Worm (Caenorhabditis elegans) whole organism, mixed stage, embryonic: ENCODE measurements around the gene che-7.
A peak's percentile ranks its signal among the peaks of the same experiment; 100 is the strongest.

Source experiments
- M03D4.4 ChIP-seq: sonication (generic microtip); optimal IDR thresholded peaks from 2 replicates; lab custom pipeline; 2017; ENCODE audit warnings: mild to moderate bottlenecking, missing genetic modification characterization, missing compliant biosample characterization
- blmp-1 ChIP-seq: fragments of 150-350 bp; optimal IDR thresholded peaks from 2 replicates; lab custom pipeline; 2014; ENCODE audit warnings: missing biosample characterization, missing genetic modification characterization
- ceh-39 ChIP-seq: fragments of 150-350 bp; optimal IDR thresholded peaks from 2 replicates; lab custom pipeline; 2014; ENCODE audit warnings: missing biosample characterization, missing genetic modification characterization
- ceh-43 ChIP-seq: fragments of 200-800 bp; sonication (Bioruptor generic); optimal IDR thresholded peaks from 2 replicates; lab custom pipeline; 2018; ENCODE audit warnings: mild to moderate bottlenecking, missing genetic modification characterization, moderate library complexity, missing compliant biosample characterization
- ceh-83 ChIP-seq: fragments of 200-800 bp; sonication (Bioruptor generic); optimal IDR thresholded peaks from 2 replicates; lab custom pipeline; 2018; ENCODE audit warnings: mild to moderate bottlenecking, missing genetic modification characterization, missing compliant biosample characterization
- ces-1 ChIP-seq: fragments of 150-350 bp; optimal IDR thresholded peaks from 2 replicates; lab custom pipeline; 2014; ENCODE audit warnings: missing biosample characterization, missing genetic modification reagents, missing genetic modification characterization
- drap-1 ChIP-seq: fragments of 200-800 bp; sonication (Bioruptor generic); optimal IDR thresholded peaks from 3 replicates; lab custom pipeline; 2018; ENCODE audit warnings: mild to moderate bottlenecking, missing genetic modification characterization, missing compliant biosample characterization
- elt-1 ChIP-seq: sonication (generic microtip); optimal IDR thresholded peaks from 2 replicates; lab custom pipeline; 2017; ENCODE audit warnings: missing genetic modification characterization, mild to moderate bottlenecking, missing compliant biosample characterization, antibody characterized with exemption, moderate library complexity, borderline replicate concordance; ENCODE audit not compliant: insufficient read depth
- elt-3 ChIP-seq: fragments of 150-350 bp; optimal IDR thresholded peaks from 2 replicates; lab custom pipeline; 2014; ENCODE audit warnings: missing biosample characterization, missing genetic modification characterization
- flh-1 ChIP-seq: fragments of 200-800 bp; sonication (Bioruptor generic); optimal IDR thresholded peaks from 2 replicates; lab custom pipeline; 2018; ENCODE audit warnings: mild to moderate bottlenecking, missing genetic modification characterization, moderate library complexity, missing compliant biosample characterization
- ham-2 ChIP-seq: fragments of 200-800 bp; sonication (Bioruptor generic); optimal IDR thresholded peaks from 2 replicates; lab custom pipeline; 2018; ENCODE audit warnings: mild to moderate bottlenecking, missing genetic modification characterization, missing compliant biosample characterization
- hlh-1 ChIP-seq: fragments of 150-350 bp; optimal IDR thresholded peaks from 2 replicates; lab custom pipeline; 2014; ENCODE audit warnings: missing biosample characterization, missing genetic modification reagents, missing genetic modification characterization
- lin-13 ChIP-seq: fragments of 150-350 bp; optimal IDR thresholded peaks from 2 replicates; lab custom pipeline; 2014; ENCODE audit warnings: missing biosample characterization, missing genetic modification characterization
- lsy-2 ChIP-seq: fragments of 150-350 bp; optimal IDR thresholded peaks from 2 replicates; lab custom pipeline; 2014; ENCODE audit warnings: missing biosample characterization, missing genetic modification characterization
- mep-1 ChIP-seq: fragments of 150-350 bp; optimal IDR thresholded peaks from 2 replicates; lab custom pipeline; 2017; ENCODE audit warnings: missing biosample characterization, missing genetic modification reagents, missing genetic modification characterization, inconsistent platforms
- mls-2 ChIP-seq: sonication (generic microtip); optimal IDR thresholded peaks from 2 replicates; lab custom pipeline; 2016; ENCODE audit warnings: mild to moderate bottlenecking, missing genetic modification characterization, moderate library complexity, missing compliant biosample characterization
- nhr-12 ChIP-seq: fragments of 150-350 bp; optimal IDR thresholded peaks from 2 replicates; lab custom pipeline; 2014; ENCODE audit warnings: missing biosample characterization, missing genetic modification characterization
- nhr-2 ChIP-seq: fragments of 150-350 bp; optimal IDR thresholded peaks from 2 replicates; lab custom pipeline; 2014; ENCODE audit warnings: missing biosample characterization, missing genetic modification characterization
- nhr-237 ChIP-seq: fragments of 150-350 bp; optimal IDR thresholded peaks from 2 replicates; lab custom pipeline; 2014; ENCODE audit warnings: missing biosample characterization, missing genetic modification characterization
- nhr-28 ChIP-seq: fragments of 150-350 bp; optimal IDR thresholded peaks from 2 replicates; lab custom pipeline; 2014; ENCODE audit warnings: missing biosample characterization, missing genetic modification characterization
- nhr-76 ChIP-seq: sonication (generic microtip); optimal IDR thresholded peaks from 2 replicates; lab custom pipeline; 2017; ENCODE audit warnings: missing biosample characterization, missing genetic modification characterization
- pha-4 ChIP-seq: fragments of 150-350 bp; optimal IDR thresholded peaks from 2 replicates; lab custom pipeline; 2018; ENCODE audit warnings: missing biosample characterization, missing genetic modification reagents, missing genetic modification characterization
- snpc-4 ChIP-seq: fragments of 150-350 bp; optimal IDR thresholded peaks from 2 replicates; lab custom pipeline; 2014; ENCODE audit warnings: missing biosample characterization, missing genetic modification characterization
- sptf-1 ChIP-seq: sonication (generic microtip); optimal IDR thresholded peaks from 2 replicates; lab custom pipeline; 2017; ENCODE audit warnings: mild to moderate bottlenecking, missing genetic modification characterization, moderate library complexity, missing compliant biosample characterization
- tbx-8 ChIP-seq: fragments of 200-800 bp; sonication (Bioruptor generic); optimal IDR thresholded peaks from 2 replicates; lab custom pipeline; 2018; ENCODE audit warnings: mild to moderate bottlenecking, missing genetic modification characterization, moderate library complexity, missing compliant biosample characterization
- unc-120 ChIP-seq: sonication (generic microtip); optimal IDR thresholded peaks from 2 replicates; lab custom pipeline; 2017; ENCODE audit warnings: missing genetic modification characterization, missing compliant biosample characterization; ENCODE audit not compliant: poor library complexity, severe bottlenecking
- unc-62 ChIP-seq: fragments of 150-350 bp; optimal IDR thresholded peaks from 2 replicates; lab custom pipeline; 2014; ENCODE audit warnings: missing biosample characterization, missing genetic modification reagents, missing genetic modification characterization
- zip-8 ChIP-seq: fragments of 150-350 bp; optimal IDR thresholded peaks from 2 replicates; lab custom pipeline; 2014; ENCODE audit warnings: missing biosample characterization, missing genetic modification characterization

Gene che-7

DNA sequence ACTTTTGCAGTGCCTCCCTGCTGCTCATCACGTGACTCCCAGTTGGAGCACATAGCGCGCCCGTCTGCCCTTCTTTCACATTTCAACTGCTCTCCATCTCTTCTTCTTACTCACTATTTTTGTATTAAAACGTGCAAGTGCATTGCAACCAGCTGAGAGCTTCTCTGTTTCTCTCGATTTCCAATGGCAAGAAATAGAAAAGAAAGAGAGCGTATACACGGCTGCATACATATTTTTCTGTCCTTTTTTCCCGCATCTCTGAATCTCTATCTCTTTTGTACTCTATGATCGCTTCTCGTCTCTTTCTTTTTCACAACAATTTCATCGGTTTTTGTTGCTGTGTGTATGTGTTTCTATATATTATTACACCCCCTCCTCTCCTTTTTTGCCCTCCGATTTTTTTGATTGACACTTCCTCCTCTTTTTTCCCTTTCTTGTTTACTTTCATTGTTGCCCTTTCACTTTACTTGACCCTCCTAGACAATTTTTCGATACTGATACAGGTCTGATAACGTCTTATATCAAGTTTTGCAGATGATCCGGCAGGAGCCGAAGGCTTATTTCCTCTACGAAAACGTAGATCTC is 32.0 kb upstream of the che-7 start, which contains the start of gene Y97E10AR.1 (continued):
- peak; percentile 28 for TF ChIP-seq sptf-1
- TF ChIP-seq nhr-28 (tag; lab: Kevin White, UChicago): no peak
- TF ChIP-seq mls-2 (tag; lab: Kevin White, UChicago): peak; percentile 55
- TF ChIP-seq nhr-2 (tag; lab: Kevin White, UChicago): no peak
- no peak for TF ChIP-seq flh-1 (GFP tag; lab: Kevin White, UChicago)
- TF ChIP-seq blmp-1: peak; percentile 55
- no peak for TF ChIP-seq zip-8 (tag; lab: Kevin White, UChicago)
- TF ChIP-seq hlh-1 (tag; lab: Kevin White, UChicago): peak; percentile 85

- TF ChIP-seq unc-62 (GFP tag; lab: Kevin White, UChicago): no peak
- TF ChIP-seq hlh-1 (tag; lab: Kevin White, UChicago): peak; percentile 26
- TF ChIP-seq ceh-43 (GFP tag; lab: Kevin White, UChicago): no peak
Measured at ce11 chrV:7995878-7996277, 26.9 kb upstream of the che-7 start, which contains the start of gene Y97E10AR.2. TSS of gene Y97E10AR.2 (plus strand) at chrV:7996178.

- TF ChIP-seq hlh-1 (tag; lab: Kevin White, UChicago) (peak; percentile 53), pha-4 (tag; lab: Kevin White, UChicago) (no peak)
Measured at ce11 chrV:7995165-7995564, 26.2 kb upstream of the che-7 start.

- TF ChIP-seq ceh-39 (tag; lab: Kevin White, UChicago) (no peak), elt-3 (tag; lab: Kevin White, UChicago) (no peak), ceh-83 (GFP tag; lab: Kevin White, UChicago) (no peak), ham-2 (GFP tag; lab: Kevin White, UChicago) (no peak), sptf-1 (no peak), nhr-12 (tag; lab: Kevin White, UChicago) (no peak), ces-1 (GFP tag; lab: Kevin White, UChicago) (no peak), nhr-2 (tag; lab: Kevin White, UChicago) (no peak)
- TF ChIP-seq, all 35 proteins: peak for 0
Measured at ce11 chrV:7994570-7994969, 25.6 kb upstream of the che-7 start, which contains the start of gene ceh-76. TSS of gene ceh-76 (minus strand) at chrV:7994670.

DNA sequence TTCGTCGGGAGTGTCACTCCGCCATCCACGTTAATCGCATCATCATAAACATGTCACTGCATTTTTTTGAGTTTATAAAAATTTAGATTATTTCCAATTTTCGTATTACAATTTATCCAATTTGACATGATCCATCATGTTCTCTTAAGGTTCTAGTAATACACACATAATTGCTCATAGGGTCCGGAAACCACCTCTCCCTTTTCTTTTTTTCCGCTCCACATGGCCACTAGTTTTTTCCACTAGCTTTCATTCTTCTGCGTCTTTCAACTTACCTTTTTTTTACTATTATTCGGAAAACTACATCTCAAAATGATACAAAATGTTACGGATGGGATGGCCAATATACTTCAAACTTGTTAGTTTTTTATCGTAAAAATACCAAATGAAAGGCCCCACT is 16.9 kb upstream of the che-7 start, which contains the start of gene Y97E10AL.1:
Gene Y97E10AL.1 (plus strand): TSS at position 301 of the 400 bp plus-strand sequence.
- TF ChIP-seq unc-62 (GFP tag; lab: Kevin White, UChicago) (no peak), nhr-76 (tag; lab: Kevin White, UChicago) (no peak), snpc-4 (no peak), hlh-1 (tag; lab: Kevin White, UChicago) (no peak), nhr-237 (no peak), pha-4 (tag; lab: Kevin White, UChicago) (no peak), drap-1 (no peak), unc-120 (tag; lab: Kevin White, UChicago) (no peak), lin-13 (tag; lab: Kevin White, UChicago) (no peak), nhr-2 (tag; lab: Kevin White, UChicago) (no peak)

DNA sequence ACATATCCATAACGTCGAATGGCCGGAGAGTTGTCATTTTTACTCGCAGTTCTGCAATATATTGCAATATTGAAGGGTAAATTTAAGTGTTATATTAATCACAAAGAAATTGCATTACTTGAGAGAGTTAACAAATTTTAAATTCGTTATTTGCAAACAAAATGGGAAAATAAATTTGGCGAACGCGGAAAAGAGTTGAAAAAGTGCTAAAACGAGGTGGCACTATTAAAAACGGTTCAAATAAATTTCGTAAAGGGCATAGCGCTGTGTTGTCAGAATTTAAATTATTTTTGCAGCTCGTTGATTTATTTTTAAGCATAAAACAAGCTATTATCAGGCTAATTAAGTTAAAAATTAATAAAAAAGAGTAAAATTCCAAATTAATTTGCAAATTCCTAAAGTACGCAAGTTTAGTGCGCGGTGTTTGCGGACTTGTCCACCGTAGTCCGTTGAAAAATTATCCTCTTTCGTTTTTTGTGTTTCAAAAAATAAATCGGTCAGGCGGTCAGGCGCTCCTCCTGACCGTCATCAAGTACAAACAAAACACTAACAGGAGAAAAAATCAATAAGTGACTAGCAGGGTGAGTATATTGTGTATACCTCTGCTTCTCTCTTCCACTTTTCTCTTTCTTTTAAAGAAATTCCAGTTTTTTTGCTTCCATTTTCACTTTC is 14.5 kb upstream of the che-7 start, which contains the start of the genes natb-1 and abhd-12:
Gene natb-1 (minus strand): TSS at position 51 of the 672 bp plus-strand sequence.
Gene abhd-12 (plus strand): TSS at position 499 of the 672 bp plus-strand sequence.
- TF ChIP-seq mep-1 (tag; lab: Kevin White, UChicago) (peak; percentile 33), elt-1 (no peak), pha-4 (tag; lab: Kevin White, UChicago) (no peak), nhr-76 (tag; lab: Kevin White, UChicago) (no peak), lsy-2 (tag; lab: Kevin White, UChicago) (peak; percentile 94), nhr-2 (tag; lab: Kevin White, UChicago) (no peak), unc-120 (tag; lab: Kevin White, UChicago) (no peak), M03D4.4 (tag; lab: Kevin White, UChicago) (no peak), elt-3 (tag; lab: Kevin White, UChicago) (no peak), ces-1 (GFP tag; lab: Kevin White, UChicago) (peak; percentile 83), hlh-1 (tag; lab: Kevin White, UChicago) (no peak), tbx-8 (GFP tag; lab: Kevin White, UChicago) (no peak)
